Fruit fly (Drosophila melanogaster) whole organism, wandering third instar larva: Measurements from ENCODE around the gene Glyat.

Source experiments
- Abd-B ChIP-seq: fragments of >200 bp; optimal IDR thresholded peaks from 2 replicates; lab custom pipeline; 2017; ENCODE audit warnings: missing biosample characterization, missing genetic modification characterization
- CG32264 ChIP-seq: fragments of 200-800 bp; sonication (Bioruptor generic); optimal IDR thresholded peaks from 2 replicates; lab custom pipeline; 2016; ENCODE audit warnings: missing biosample characterization, missing genetic modification characterization
- CG9705 ChIP-seq: fragments of 200-800 bp; sonication (Bioruptor generic); optimal IDR thresholded peaks from 2 replicates; lab custom pipeline; 2018; ENCODE audit warnings: missing biosample characterization, mild to moderate bottlenecking, missing genetic modification characterization
- CrebA ChIP-seq: fragments of 200-800 bp; sonication (Bioruptor generic); optimal IDR thresholded peaks from 2 replicates; lab custom pipeline; 2016; ENCODE audit warnings: missing biosample characterization, mild to moderate bottlenecking, missing genetic modification characterization, borderline replicate concordance
- Dfd ChIP-seq: fragments of >200 bp; optimal IDR thresholded peaks from 2 replicates; lab custom pipeline; 2017; ENCODE audit warnings: missing biosample characterization, missing genetic modification characterization
- Dif ChIP-seq: fragments of 200-275, 200-300 bp; sonication (Bioruptor generic); optimal IDR thresholded peaks from 2 replicates; lab custom pipeline; 2018; ENCODE audit warnings: missing biosample characterization, missing genetic modification characterization; ENCODE audit not compliant: partially characterized antibody
- GATAd ChIP-seq: sonication (Bioruptor generic); optimal IDR thresholded peaks from 2 replicates; lab custom pipeline; 2016; ENCODE audit warnings: missing biosample characterization, missing genetic modification characterization
- HLH106 ChIP-seq: fragments of 200-800 bp; optimal IDR thresholded peaks from 3 replicates; lab custom pipeline; 2019; ENCODE audit warnings: missing biosample characterization, mild to moderate bottlenecking, missing genetic modification characterization, moderate library complexity
- Hnf4 ChIP-seq: fragments of 200-800 bp; sonication (Bioruptor generic); optimal IDR thresholded peaks from 2 replicates; lab custom pipeline; 2016; ENCODE audit warnings: missing biosample characterization, mild to moderate bottlenecking, missing genetic modification characterization
- Hr78 ChIP-seq: fragments of >200 bp; optimal IDR thresholded peaks from 2 replicates; lab custom pipeline; 2017; ENCODE audit warnings: missing biosample characterization, missing genetic modification characterization
- Hr83 ChIP-seq: fragments of 200-300 bp; sonication (Bioruptor generic); optimal IDR thresholded peaks from 2 replicates; lab custom pipeline; 2016; ENCODE audit warnings: missing biosample characterization, mild to moderate bottlenecking, missing genetic modification characterization, moderate library complexity; ENCODE audit not compliant: poor library complexity, severe bottlenecking
- Jra ChIP-seq: sonication (Bioruptor generic); optimal IDR thresholded peaks from 2 replicates; lab custom pipeline; 2016; ENCODE audit warnings: missing biosample characterization, missing genetic modification characterization
- Mio ChIP-seq: sonication (Bioruptor generic); optimal IDR thresholded peaks from 2 replicates; lab custom pipeline; 2016; ENCODE audit warnings: missing biosample characterization, missing genetic modification characterization
- Myc ChIP-seq: fragments of >200 bp; optimal IDR thresholded peaks from 2 replicates; lab custom pipeline; 2017
- N ChIP-seq: fragments of >200 bp; optimal IDR thresholded peaks from 2 replicates; lab custom pipeline; 2018; ENCODE audit warnings: missing biosample characterization, missing external identifiers, missing genetic modification characterization
- OdsH ChIP-seq: fragments of 200-800 bp; sonication (Bioruptor generic); optimal IDR thresholded peaks from 2 replicates; lab custom pipeline; 2016; ENCODE audit warnings: missing biosample characterization, mild to moderate bottlenecking, missing genetic modification characterization
- Rel ChIP-seq, 2 experiments: fragments of 200-800 bp; sonication (Bioruptor generic) in 1 of 2; optimal IDR thresholded peaks; 2 replicates in 1 of 2; 3 replicates in 1 of 2; lab custom pipeline; 2016 to 2019; ENCODE audit warnings: mild to moderate bottlenecking in 2 of 2, missing biosample characterization in 2 of 2, missing genetic modification characterization in 2 of 2, moderate library complexity in 1 of 2
- Sp1 ChIP-seq: fragments of 200-800 bp; sonication (Bioruptor generic); optimal IDR thresholded peaks from 3 replicates; lab custom pipeline; 2019; ENCODE audit warnings: missing biosample characterization, mild to moderate bottlenecking, missing genetic modification characterization, moderate library complexity
- Vsx2 ChIP-seq: fragments of 200-300, 225-300 bp; sonication (Bioruptor generic); optimal IDR thresholded peaks from 2 replicates; lab custom pipeline; 2018; ENCODE audit warnings: missing biosample characterization, missing genetic modification characterization; ENCODE audit not compliant: partially characterized antibody
- br ChIP-seq: fragments of 200-800 bp; sonication (Bioruptor generic); optimal IDR thresholded peaks from 2 replicates; lab custom pipeline; 2016; ENCODE audit warnings: missing biosample characterization, missing genetic modification characterization
- brk ChIP-seq: fragments of 200-800 bp; sonication (Bioruptor generic); optimal IDR thresholded peaks from 2 replicates; lab custom pipeline; 2016; ENCODE audit warnings: missing biosample characterization, mild to moderate bottlenecking, missing genetic modification characterization
- dl ChIP-seq, 2 experiments: fragments of 175-275, 200-275 bp in 1 of 2; fragments of 200-275 bp in 1 of 2; sonication (Bioruptor generic); optimal IDR thresholded peaks; lab custom pipeline; 2018; ENCODE audit warnings: mild to moderate bottlenecking in 2 of 2, missing biosample characterization in 2 of 2, missing genetic modification characterization in 2 of 2, moderate library complexity in 2 of 2; ENCODE audit not compliant: partially characterized antibody in 2 of 2, insufficient read depth in 1 of 2
- dmrt93B ChIP-seq: fragments of 200-800 bp; sonication (Bioruptor generic); optimal IDR thresholded peaks from 2 replicates; lab custom pipeline; 2018; ENCODE audit warnings: missing biosample characterization, mild to moderate bottlenecking, missing genetic modification characterization
- dsf ChIP-seq: sonication (Bioruptor generic); optimal IDR thresholded peaks from 2 replicates; lab custom pipeline; 2016; ENCODE audit warnings: missing biosample characterization, missing genetic modification characterization, borderline replicate concordance
- ey ChIP-seq: fragments of 200-800 bp; sonication (Bioruptor generic); optimal IDR thresholded peaks from 2 replicates; lab custom pipeline; 2016; ENCODE audit warnings: missing biosample characterization, missing genetic modification characterization
- foxo ChIP-seq, 2 experiments: fragments of 200-800 bp; sonication (Bioruptor generic); optimal IDR thresholded peaks; 2 replicates in 1 of 2; 3 replicates in 1 of 2; lab custom pipeline; 2016 to 2017; ENCODE audit warnings: missing biosample characterization in 2 of 2, missing genetic modification characterization in 2 of 2
- fru ChIP-seq: fragments of 200-800 bp; sonication (Bioruptor generic); optimal IDR thresholded peaks from 3 replicates; lab custom pipeline; 2016; ENCODE audit warnings: missing biosample characterization, mild to moderate bottlenecking, missing genetic modification characterization
- h ChIP-seq: fragments of 200-800 bp; sonication (Bioruptor generic); optimal IDR thresholded peaks from 3 replicates; lab custom pipeline; 2016; ENCODE audit warnings: missing biosample characterization, mild to moderate bottlenecking, missing genetic modification characterization
- jim ChIP-seq: fragments of 175-275, 200-325 bp; sonication (Bioruptor generic); optimal IDR thresholded peaks from 2 replicates; lab custom pipeline; 2016; ENCODE audit warnings: missing biosample characterization, mild to moderate bottlenecking, missing genetic modification characterization
- lola ChIP-seq: fragments of >200 bp; optimal IDR thresholded peaks from 2 replicates; lab custom pipeline; 2017; ENCODE audit warnings: missing biosample characterization, missing genetic modification characterization
- pan ChIP-seq: fragments of >200 bp; optimal IDR thresholded peaks from 2 replicates; lab custom pipeline; 2017
- psq ChIP-seq: fragments of 200-800 bp; sonication (Bioruptor generic); optimal IDR thresholded peaks from 3 replicates; lab custom pipeline; 2017; ENCODE audit warnings: missing biosample characterization, mild to moderate bottlenecking, missing genetic modification characterization, moderate library complexity
- rgr ChIP-seq: fragments of 200-800 bp; sonication (Bioruptor generic); optimal IDR thresholded peaks from 3 replicates; lab custom pipeline; 2016; ENCODE audit warnings: missing biosample characterization, mild to moderate bottlenecking, missing genetic modification characterization
- sage ChIP-seq: fragments of 200-800 bp; sonication (Bioruptor generic); optimal IDR thresholded peaks from 2 replicates; lab custom pipeline; 2016; ENCODE audit warnings: missing biosample characterization, mild to moderate bottlenecking, missing genetic modification characterization
- sv ChIP-seq: fragments of 200-800 bp; sonication (Bioruptor generic); optimal IDR thresholded peaks from 3 replicates; lab custom pipeline; 2016; ENCODE audit warnings: missing biosample characterization, missing genetic modification characterization
- tai ChIP-seq: sonication (Bioruptor generic); optimal IDR thresholded peaks from 2 replicates; lab custom pipeline; 2016; ENCODE audit warnings: missing biosample characterization, missing genetic modification characterization
- usp ChIP-seq: fragments of >200 bp; optimal IDR thresholded peaks from 2 replicates; lab custom pipeline; 2017; ENCODE audit warnings: missing biosample characterization, missing genetic modification characterization
- woc ChIP-seq: sonication (Bioruptor generic); optimal IDR thresholded peaks from 2 replicates; lab custom pipeline; 2016; ENCODE audit warnings: missing biosample characterization, mild to moderate bottlenecking, missing genetic modification characterization

Gene Glyat

dm6 chr2L:7973470-7974207, 36.8 kb downstream of the Glyat start (continued):
- TF ChIP-seq jim (GFP tag; lab: Kevin White, UChicago), result peak; percentile 29

- TF ChIP-seq HLH106 (tag; lab: Kevin White, UChicago) (no peak), sv (GFP tag; lab: Kevin White, UChicago) (no peak), dl (GFP tag; optimal IDR thresholded peaks at IDR 0.05; lab: Kevin White, UChicago; ENCODE audit: insufficient read depth in 1 of 2, partially characterized antibody in 2 of 2) (no peak), Rel (GFP tag; optimal IDR thresholded peaks at IDR 0.05; lab: Kevin White, UChicago) (no peak), Rel (tag; optimal IDR thresholded peaks at IDR 0.05; lab: Kevin White, UChicago) (no peak), lola (no peak), pan (lab: Kevin White, UChicago) (no peak), OdsH (GFP tag; lab: Kevin White, UChicago) (peak; percentile 36), CG32264 (GFP tag; lab: Kevin White, UChicago) (no peak), Vsx2 (GFP tag; lab: Kevin White, UChicago) (no peak), Dfd (GFP tag; lab: Kevin White, UChicago) (peak; percentile 45), fru (GFP tag; lab: Kevin White, UChicago) (no peak), dmrt93B (GFP tag; lab: Kevin White, UChicago) (no peak), usp (GFP tag; lab: Kevin White, UChicago) (no peak), Myc (no peak), ey (GFP tag; lab: Kevin White, UChicago) (peak; percentile 9), CG9705 (GFP tag; lab: Kevin White, UChicago) (no peak), psq (GFP tag; lab: Kevin White, UChicago) (no peak), rgr (GFP tag; lab: Kevin White, UChicago) (peak; percentile 14), Dif (no peak), jim (GFP tag; lab: Kevin White, UChicago) (no peak), Sp1 (GFP tag; lab: Kevin White, UChicago) (no peak), h (GFP tag; lab: Kevin White, UChicago) (no peak), GATAd (GFP tag; lab: Kevin White, UChicago) (no peak), foxo (GFP tag; optimal IDR thresholded peaks at IDR 0.05; lab: Kevin White, UChicago) (peak in 1 of 2 experiments; percentile 33), dsf (no peak), sage (GFP tag; lab: Kevin White, UChicago) (no peak), Hnf4 (GFP tag; lab: Kevin White, UChicago) (no peak), Hr83 (GFP tag; lab: Kevin White, UChicago) (no peak), woc (GFP tag; lab: Kevin White, UChicago) (no peak), Jra (GFP tag; lab: Kevin White, UChicago) (no peak), tai (GFP tag; lab: Kevin White, UChicago) (no peak), Mio (GFP tag; lab: Kevin White, UChicago) (no peak), brk (GFP tag; lab: Kevin White, UChicago) (no peak), br (GFP tag; lab: Kevin White, UChicago) (no peak), Hr78 (GFP tag; lab: Kevin White, UChicago) (no peak), CrebA (GFP tag; lab: Kevin White, UChicago) (no peak), Abd-B (GFP tag; lab: Kevin White, UChicago) (no peak), N (GFP tag; lab: Kevin White, UChicago) (no peak)
Observed at dm6 chr2L:7971423-7971822, 39.0 kb downstream of the Glyat start.
